Worm (Caenorhabditis elegans) whole organism, L4 larva: Measurements from ENCODE around the gene F26G1.9.
A peak's percentile ranks its signal among the peaks of the same experiment; 100 is the strongest.

ENCODE experiments used
- dve-1 ChIP-seq: sonication (generic microtip); optimal IDR thresholded peaks from 2 replicates; lab custom pipeline; 2017; ENCODE audit warnings: antibody characterized with exemption, mild to moderate bottlenecking, missing genetic modification characterization, missing compliant biosample characterization; ENCODE audit not compliant: insufficient read depth
- fkh-10 ChIP-seq: fragments of 150-350 bp; optimal IDR thresholded peaks from 2 replicates; lab custom pipeline; 2014; ENCODE audit warnings: missing biosample characterization, missing genetic modification reagents, missing genetic modification characterization
- nhr-237 ChIP-seq: sonication (generic microtip); optimal IDR thresholded peaks from 2 replicates; lab custom pipeline; 2017; ENCODE audit warnings: missing biosample characterization, missing genetic modification characterization
- nhr-76 ChIP-seq: fragments of 150-350 bp; optimal IDR thresholded peaks from 2 replicates; lab custom pipeline; 2014; ENCODE audit warnings: missing biosample characterization, missing genetic modification characterization
- unc-62 ChIP-seq, 3 experiments: fragments of 150-350 bp in 1 of 3; sonication (generic microtip); optimal IDR thresholded peaks in 2 of 3; peaks in 1 of 3; 1 replicate in 1 of 3; 2 replicates in 2 of 3; lab custom pipeline; 2014 to 2017; ENCODE audit warnings: missing biosample characterization in 3 of 3, missing genetic modification characterization in 3 of 3, missing genetic modification reagents in 3 of 3, missing genotype in 1 of 3

- TF ChIP-seq unc-62 (GFP tag; optimal IDR thresholded peaks at IDR 0.05 in 1 of 2; lab: Kevin White, UChicago) = peak in 1 of 2 experiments; percentile 96
- no peak for TF ChIP-seq unc-62 (tag; optimal IDR thresholded peaks at IDR 0.05; lab: Kevin White, UChicago)
- no peak for TF ChIP-seq nhr-237 (tag; lab: Kevin White, UChicago)
- TF ChIP-seq fkh-10 (GFP tag; lab: Kevin White, UChicago) = no peak
- TF ChIP-seq dve-1 = no peak
- no peak for TF ChIP-seq nhr-76 (tag; lab: Kevin White, UChicago)
Measured at ce11 chrII:4775802-4776201, 2.0 kb upstream of the F26G1.9 start.
